Worm (Caenorhabditis elegans): ENCODE results near the gene C55A1.4.

The C55A1.4 gene

ce11 chrV:15666718-15667117 is 23.6 kb upstream of the C55A1.4 start (continued):
- peak; percentile 51 for TF ChIP-seq mes-2 (tag; optimal IDR thresholded peaks at IDR 0.05; ENCODE audit: poor library complexity, severe bottlenecking)
- no peak for TF ChIP-seq Y105C5A.15 (GFP tag; IDR thresholded peaks at IDR 0.05)
- TF ChIP-seq D1046.2 (GFP tag; IDR thresholded peaks at IDR 0.05) = no peak
- no peak for TF ChIP-seq nhr-237 (tag; optimal IDR thresholded peaks at IDR 0.05)
- TF ChIP-seq hmg-1.1 (GFP tag; IDR thresholded peaks at IDR 0.05) = no peak
- no peak for TF ChIP-seq snpc-4 (tag; optimal IDR thresholded peaks at IDR 0.05)
- no peak for TF ChIP-seq jun-1 (tag; optimal IDR thresholded peaks at IDR 0.05)
- no peak for TF ChIP-seq daf-19 (GFP tag; conservative IDR thresholded peaks at IDR 0.05)
- TF ChIP-seq aly-2 (tag; optimal IDR thresholded peaks at IDR 0.05) = no peak
- no peak for TF ChIP-seq spr-1 (tag; optimal IDR thresholded peaks at IDR 0.05)
- TF ChIP-seq F10B5.3 (tag; optimal IDR thresholded peaks at IDR 0.05) = no peak
- peak; percentile 82 for TF ChIP-seq nhr-77 (tag; optimal IDR thresholded peaks at IDR 0.05)
- no peak for TF ChIP-seq fkh-10 (GFP tag; optimal IDR thresholded peaks at IDR 0.05)
- no peak for TF ChIP-seq madf-5 (GFP tag; IDR thresholded peaks at IDR 0.05)
- no peak for TF ChIP-seq nhr-42 (GFP tag; IDR thresholded peaks at IDR 0.05)
- no peak for TF ChIP-seq T20F7.1 (GFP tag; optimal IDR thresholded peaks at IDR 0.05)
- no peak for TF ChIP-seq zag-1 (tag; optimal IDR thresholded peaks at IDR 0.05)
- TF ChIP-seq ceh-20 (GFP tag; IDR thresholded peaks at IDR 0.05) = no peak
- no peak for TF ChIP-seq ztf-11 (tag; optimal IDR thresholded peaks at IDR 0.05)
- TF ChIP-seq ceh-82 (tag; optimal IDR thresholded peaks at IDR 0.05) = no peak
- TF ChIP-seq duxl-1 (tag; optimal IDR thresholded peaks at IDR 0.05; ENCODE audit: poor library complexity) = no peak
- TF ChIP-seq nhr-48 (tag; optimal IDR thresholded peaks at IDR 0.05) = peak; percentile 68
- TF ChIP-seq F37D6.2 (tag; optimal IDR thresholded peaks at IDR 0.05) = no peak
- no peak for TF ChIP-seq sdz-12 (GFP tag; optimal IDR thresholded peaks at IDR 0.05)
- TF ChIP-seq unc-62 (GFP tag; optimal IDR thresholded peaks at IDR 0.05 in 1 of 2) = no peak
- TF ChIP-seq unc-62 (tag; optimal IDR thresholded peaks at IDR 0.05) = no peak

DNA sequence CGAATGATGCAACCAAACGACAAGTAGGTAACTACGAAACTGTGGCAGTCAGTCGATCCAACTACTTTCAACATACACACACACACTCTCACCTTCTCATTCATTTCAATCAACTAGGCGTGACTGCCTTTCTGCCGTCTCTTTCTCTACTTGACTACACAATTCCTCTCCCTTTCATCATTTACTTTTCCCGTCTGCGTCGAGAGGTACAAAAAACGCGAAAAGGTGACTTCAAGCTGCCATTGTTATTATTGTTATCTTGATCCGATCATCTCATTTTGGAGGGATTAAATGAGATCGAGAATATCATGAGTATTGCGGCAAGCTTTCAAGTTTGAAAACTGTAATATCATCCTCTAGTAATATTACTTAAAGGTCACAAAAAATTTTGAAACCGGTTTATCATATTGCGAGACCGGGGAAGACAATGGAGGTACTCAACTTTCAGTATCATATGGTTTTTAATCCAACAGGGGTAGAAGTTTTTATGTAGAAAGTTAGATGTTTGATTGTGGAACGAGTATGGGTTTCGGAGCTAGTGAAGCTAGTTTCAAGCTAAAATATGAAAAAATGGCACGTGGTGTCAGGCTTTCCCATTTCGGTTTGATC is 21.1 kb upstream of the C55A1.4 start:
- TF ChIP-seq lin-38 (GFP tag; IDR thresholded peaks at IDR 0.05) (no peak), D1046.2 (GFP tag; IDR thresholded peaks at IDR 0.05) (no peak), T20F7.1 (GFP tag; optimal IDR thresholded peaks at IDR 0.05) (peak; percentile 38), unc-130 (GFP tag; optimal IDR thresholded peaks at IDR 0.05) (no peak), zip-11 (GFP tag; IDR thresholded peaks at IDR 0.05) (no peak), F26F4.8 (GFP tag; conservative IDR thresholded peaks at IDR 0.05) (no peak), egl-43 (GFP tag; IDR thresholded peaks at IDR 0.05) (0 out of 2 replicates have a peak, but pooled peaks have one; percentile 35), lsy-2 (tag; optimal IDR thresholded peaks at IDR 0.05) (peak in 1 of 2 experiments; percentile 42), ceh-20 (GFP tag; IDR thresholded peaks at IDR 0.05) (no peak), nhr-28 (tag; optimal IDR thresholded peaks at IDR 0.05) (peak; percentile 96), daf-16 (GFP tag; optimal IDR thresholded peaks at IDR 0.05) (no peak), daf-16 (tag; optimal IDR thresholded peaks at IDR 0.05) (peak; percentile 30), ceh-62 (tag; optimal IDR thresholded peaks at IDR 0.05) (no peak), mep-1 (tag; optimal IDR thresholded peaks at IDR 0.05) (peak; percentile 55), mxl-3 (GFP tag; optimal IDR thresholded peaks at IDR 0.05) (peak; percentile 44), ztf-11 (tag; optimal IDR thresholded peaks at IDR 0.05) (no peak), daf-8 (GFP tag; IDR thresholded peaks at IDR 0.05) (no peak), mdt-29 (GFP tag; IDR thresholded peaks at IDR 0.05) (no peak), pqm-1 (tag; optimal IDR thresholded peaks at IDR 0.05) (peak; percentile 1), nhr-6 (tag; optimal IDR thresholded peaks at IDR 0.05) (peak; percentile 41), R02D3.7 (tag; optimal IDR thresholded peaks at IDR 0.05) (no peak), nhr-48 (tag; optimal IDR thresholded peaks at IDR 0.05) (peak; percentile 13), madf-9 (GFP tag; conservative IDR thresholded peaks at IDR 0.05) (no peak), sdz-12 (GFP tag; optimal IDR thresholded peaks at IDR 0.05) (no peak), ceh-44 (GFP tag; IDR thresholded peaks at IDR 0.05) (no peak), lim-7 (GFP tag; IDR thresholded peaks at IDR 0.05) (no peak), pha-4 (GFP tag; IDR thresholded peaks at IDR 0.05) (no peak), pha-4 (tag; optimal IDR thresholded peaks at IDR 0.05) (no peak), F10B5.3 (tag; optimal IDR thresholded peaks at IDR 0.05) (no peak), ceh-28 (tag; optimal IDR thresholded peaks at IDR 0.05) (no peak), Y5F2A.4 (GFP tag; optimal IDR thresholded peaks at IDR 0.05) (no peak), ZK546.5 (tag; optimal IDR thresholded peaks at IDR 0.05) (no peak), T26A8.4 (GFP tag; IDR thresholded peaks at IDR 0.05) (no peak), mes-2 (tag; optimal IDR thresholded peaks at IDR 0.05; ENCODE audit: poor library complexity, severe bottlenecking) (peak; percentile 42)
